Worm (Caenorhabditis elegans) whole organism, L4/young adult: ENCODE results near the gene C08E8.9.

Source experiments
- W03F9.2 ChIP-seq: fragments of 150-350 bp; optimal IDR thresholded peaks from 2 replicates; lab custom pipeline; 2014; ENCODE audit warnings: missing biosample characterization, missing genetic modification characterization
- dao-5 ChIP-seq: sonication (generic microtip); optimal IDR thresholded peaks from 2 replicates; lab custom pipeline; 2016; ENCODE audit warnings: missing genotype, missing genetic modification characterization, moderate library complexity, missing compliant biosample characterization
- him-1 ChIP-seq: sonication (generic microtip); optimal IDR thresholded peaks from 2 replicates; lab custom pipeline; 2016; ENCODE audit warnings: missing genotype, missing genetic modification reagents, missing genetic modification characterization, missing compliant biosample characterization

DNA sequence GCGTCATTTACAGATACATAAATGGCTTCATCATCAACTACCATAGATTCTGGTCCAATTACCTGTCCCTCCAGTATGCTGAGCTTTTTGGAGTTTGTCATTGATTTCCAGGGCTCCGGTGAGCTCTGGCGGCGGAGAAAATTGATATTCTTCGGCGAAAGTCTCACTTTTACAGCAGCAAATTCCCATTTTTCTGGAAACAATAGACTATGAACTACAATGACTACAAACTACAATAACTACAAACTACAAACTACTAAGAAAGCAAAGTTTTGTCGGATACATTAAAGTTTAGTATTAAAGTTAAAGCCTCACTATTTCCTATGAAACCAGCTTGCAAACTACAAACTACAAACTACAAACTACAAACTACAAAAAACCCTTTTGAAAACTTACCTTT is 8.9 kb upstream of the C08E8.9 start, which contains the start of gene C08E8.2:
- no peak for TF ChIP-seq dao-5 (tag; lab: Kevin White, UChicago)
- no peak for TF ChIP-seq him-1
- TF ChIP-seq W03F9.2: no peak
